Worm (Caenorhabditis elegans) whole organism, L2 larva: Measurements from ENCODE around the gene F17E9.3.

Source experiments
- C34F6.9 ChIP-seq: fragments of 150-350 bp; optimal IDR thresholded peaks from 2 replicates; lab custom pipeline; 2014; ENCODE audit warnings: missing biosample characterization, missing genetic modification characterization
- F13H6.1 ChIP-seq: sonication (generic microtip); optimal IDR thresholded peaks from 2 replicates; lab custom pipeline; 2016; ENCODE audit warnings: missing genetic modification characterization, missing compliant biosample characterization
- R02D3.7 ChIP-seq: fragments of 150-350 bp; optimal IDR thresholded peaks from 2 replicates; lab custom pipeline; 2014; ENCODE audit warnings: missing biosample characterization, missing genetic modification characterization
- Y55F3AM.14 ChIP-seq: fragments of 200-800 bp; sonication (Bioruptor generic); optimal IDR thresholded peaks from 2 replicates; lab custom pipeline; 2018; ENCODE audit warnings: mild to moderate bottlenecking, missing genetic modification characterization, missing compliant biosample characterization
- alr-1 ChIP-seq: fragments of 150-350 bp; optimal IDR thresholded peaks from 2 replicates; lab custom pipeline; 2014; ENCODE audit warnings: missing biosample characterization, missing genetic modification characterization
- ceh-16 ChIP-seq: fragments of 150-350 bp; optimal IDR thresholded peaks from 2 replicates; lab custom pipeline; 2014; ENCODE audit warnings: missing biosample characterization, missing genetic modification characterization
- crh-2 ChIP-seq: sonication (generic microtip); optimal IDR thresholded peaks from 2 replicates; lab custom pipeline; 2017; ENCODE audit warnings: missing biosample characterization, missing genetic modification characterization
- dmd-4 ChIP-seq: sonication (generic microtip); optimal IDR thresholded peaks from 2 replicates; lab custom pipeline; 2017; ENCODE audit warnings: missing biosample characterization, missing genetic modification characterization
- egl-27 ChIP-seq: sonication (generic microtip); optimal IDR thresholded peaks from 3 replicates; lab custom pipeline; 2017; ENCODE audit warnings: missing biosample characterization, missing genetic modification reagents, missing genetic modification characterization
- fos-1 ChIP-seq: fragments of 150-350 bp; optimal IDR thresholded peaks from 2 replicates; lab custom pipeline; 2014; ENCODE audit warnings: missing biosample characterization, missing genetic modification characterization
- gmeb-1 ChIP-seq: fragments of 150-350 bp; optimal IDR thresholded peaks from 2 replicates; lab custom pipeline; 2014; ENCODE audit warnings: missing biosample characterization, missing genetic modification characterization
- lin-11 ChIP-seq: fragments of 150-350 bp; sonication (generic microtip); optimal IDR thresholded peaks from 2 replicates; lab custom pipeline; 2014; ENCODE audit warnings: missing biosample characterization, missing genetic modification characterization, inconsistent platforms, mixed read lengths
- lin-13 ChIP-seq: fragments of 150-350 bp; optimal IDR thresholded peaks from 2 replicates; lab custom pipeline; 2014; ENCODE audit warnings: missing biosample characterization, missing genetic modification reagents, missing genetic modification characterization
- lin-39 ChIP-seq: fragments of 150-350 bp; optimal IDR thresholded peaks from 2 replicates; lab custom pipeline; 2014; ENCODE audit warnings: missing biosample characterization, missing genetic modification reagents, missing genetic modification characterization
- lsy-2 ChIP-seq, 2 experiments: fragments of 150-350 bp in 1 of 2; sonication (generic microtip) in 1 of 2; optimal IDR thresholded peaks; 2 replicates each; lab custom pipeline; 2014 to 2017; ENCODE audit warnings: missing biosample characterization in 2 of 2, missing genetic modification characterization in 2 of 2
- mab-5 ChIP-seq: fragments of 150-350 bp; optimal IDR thresholded peaks from 2 replicates; lab custom pipeline; 2014; ENCODE audit warnings: missing biosample characterization, missing genetic modification characterization
- nhr-10 ChIP-seq: sonication (generic microtip); optimal IDR thresholded peaks from 2 replicates; lab custom pipeline; 2017; ENCODE audit warnings: missing biosample characterization, missing genetic modification characterization
- nhr-11 ChIP-seq: fragments of 150-350 bp; optimal IDR thresholded peaks from 2 replicates; lab custom pipeline; 2014; ENCODE audit warnings: missing biosample characterization, missing genetic modification characterization
- nhr-129 ChIP-seq: fragments of 150-350 bp; optimal IDR thresholded peaks from 2 replicates; lab custom pipeline; 2014; ENCODE audit warnings: missing biosample characterization, missing genetic modification characterization
- nhr-21 ChIP-seq: fragments of 150-350 bp; optimal IDR thresholded peaks from 2 replicates; lab custom pipeline; 2014; ENCODE audit warnings: missing biosample characterization, missing genetic modification characterization
- nhr-237 ChIP-seq: fragments of 150-350 bp; optimal IDR thresholded peaks from 2 replicates; lab custom pipeline; 2014; ENCODE audit warnings: missing biosample characterization, missing genetic modification characterization
- nhr-6 ChIP-seq: fragments of 150-350 bp; optimal IDR thresholded peaks from 2 replicates; lab custom pipeline; 2014; ENCODE audit warnings: missing biosample characterization, missing genetic modification characterization
- nhr-77 ChIP-seq: fragments of 150-350 bp; optimal IDR thresholded peaks from 2 replicates; lab custom pipeline; 2014; ENCODE audit warnings: missing biosample characterization, missing genetic modification characterization
- sem-4 ChIP-seq: fragments of 150-350 bp; optimal IDR thresholded peaks from 2 replicates; lab custom pipeline; 2014; ENCODE audit warnings: missing biosample characterization, missing genetic modification reagents, missing genetic modification characterization
- skn-1 ChIP-seq: sonication (generic microtip); optimal IDR thresholded peaks from 2 replicates; lab custom pipeline; 2017; ENCODE audit warnings: missing biosample characterization, missing genetic modification characterization
- sma-3 ChIP-seq: sonication (generic microtip); optimal IDR thresholded peaks from 2 replicates; lab custom pipeline; 2016; ENCODE audit warnings: missing genetic modification reagents, missing genetic modification characterization, missing compliant biosample characterization
- sma-9 ChIP-seq, 2 experiments: fragments of 150-350 bp in 1 of 2; sonication (generic microtip) in 1 of 2; optimal IDR thresholded peaks; 2 replicates each; lab custom pipeline; 2014 to 2016; ENCODE audit warnings: missing genetic modification characterization in 2 of 2, mild to moderate bottlenecking in 1 of 2, missing biosample characterization in 1 of 2, missing compliant biosample characterization in 1 of 2, missing genetic modification reagents in 1 of 2, moderate library complexity in 1 of 2
- snpc-4 ChIP-seq: fragments of 150-350 bp; optimal IDR thresholded peaks from 2 replicates; lab custom pipeline; 2014; ENCODE audit warnings: missing biosample characterization, missing genetic modification characterization
- unc-55 ChIP-seq: fragments of 150-350 bp; sonication (generic microtip); optimal IDR thresholded peaks from 3 replicates; lab custom pipeline; 2014; ENCODE audit warnings: missing biosample characterization, missing genetic modification reagents, missing genetic modification characterization
- unc-62 ChIP-seq: fragments of 150-350 bp; optimal IDR thresholded peaks from 2 replicates; lab custom pipeline; 2014; ENCODE audit warnings: missing biosample characterization, missing genetic modification reagents, missing genetic modification characterization
- zag-1 ChIP-seq: fragments of 150-350 bp; optimal IDR thresholded peaks from 2 replicates; lab custom pipeline; 2014; ENCODE audit warnings: missing biosample characterization, missing genetic modification characterization
- ztf-4 ChIP-seq: fragments of 150-350 bp; optimal IDR thresholded peaks from 2 replicates; lab custom pipeline; 2014; ENCODE audit warnings: missing biosample characterization, missing genetic modification characterization

F17E9.3 gene

DNA sequence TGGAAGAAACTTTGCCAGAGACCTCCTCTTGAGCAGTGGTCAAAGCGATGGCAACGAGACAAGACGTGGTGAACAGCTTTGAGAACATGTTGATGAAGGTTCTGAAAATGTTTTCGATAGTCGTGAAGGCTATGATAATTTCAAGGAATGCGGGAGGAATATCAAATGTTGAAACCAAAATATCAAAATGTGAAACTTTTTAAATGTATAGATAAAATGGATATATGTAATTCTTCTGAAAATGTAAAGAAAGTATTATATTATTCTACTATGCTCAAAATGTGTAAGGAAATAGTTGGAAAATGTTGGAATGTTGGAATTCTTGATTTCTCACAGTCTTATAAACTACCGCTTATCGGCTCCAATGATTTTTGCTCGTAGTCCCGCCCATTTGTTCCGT lies 14.5 kb downstream of the F17E9.3 start, which contains the start of gene D2096.6:
Gene D2096.6 (minus strand): TSS at position 101 of the 400 bp plus-strand sequence.
- TF ChIP-seq nhr-6 (tag; lab: Kevin White, UChicago), result no peak
- TF ChIP-seq snpc-4 (tag; lab: Kevin White, UChicago), result no peak
- TF ChIP-seq lin-11 (tag; lab: Kevin White, UChicago), result no peak
- no peak for TF ChIP-seq egl-27

DNA sequence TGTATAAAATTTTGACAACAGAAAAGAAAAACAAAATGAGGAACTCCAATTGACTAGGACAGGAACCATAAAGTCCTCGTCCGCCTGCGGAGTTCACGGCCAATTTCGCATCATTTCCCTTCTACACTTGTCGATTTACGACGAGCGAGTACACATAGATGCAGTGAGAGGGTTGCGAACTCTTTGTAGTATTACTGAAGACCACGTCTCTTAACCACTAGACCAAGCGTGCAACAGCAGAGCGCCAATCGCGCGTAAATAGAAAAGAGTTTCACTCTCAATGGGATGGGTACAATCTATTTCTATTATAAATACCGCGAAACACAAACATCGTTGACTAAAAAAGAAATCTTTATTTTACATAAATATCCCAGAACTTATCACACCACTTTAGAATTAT lies 20.7 kb downstream of the F17E9.3 start:
- peak; percentile 66 for TF ChIP-seq nhr-21 (tag; lab: Kevin White, UChicago)
- peak; percentile 43 for TF ChIP-seq zag-1 (tag; lab: Kevin White, UChicago)
- peak; percentile 74 for TF ChIP-seq ztf-4 (tag; lab: Kevin White, UChicago)
- TF ChIP-seq sma-9 (GFP tag; optimal IDR thresholded peaks at IDR 0.05; lab: Kevin White, UChicago), result peak; percentile 89
- TF ChIP-seq sma-9 (tag; optimal IDR thresholded peaks at IDR 0.05; lab: Kevin White, UChicago), result no peak
- peak; percentile 72 for TF ChIP-seq fos-1 (tag; lab: Kevin White, UChicago)
- TF ChIP-seq dmd-4 (tag; lab: Kevin White, UChicago), result no peak
- TF ChIP-seq crh-2 (tag; lab: Kevin White, UChicago), result peak; percentile 85
- peak; percentile 74 for TF ChIP-seq F13H6.1 (tag; lab: Kevin White, UChicago)
- TF ChIP-seq nhr-129, result peak; percentile 96
- TF ChIP-seq nhr-77 (tag; lab: Kevin White, UChicago), result no peak
- TF ChIP-seq sma-3 (GFP tag; lab: Kevin White, UChicago), result peak; percentile 81
- peak; percentile 68 for TF ChIP-seq Y55F3AM.14
- TF ChIP-seq gmeb-1 (tag; lab: Kevin White, UChicago), result peak; percentile 71
- peak; percentile 82 for TF ChIP-seq lin-13
- peak; percentile 9 for TF ChIP-seq ceh-16 (tag; lab: Kevin White, UChicago)
- peak; percentile 59 for TF ChIP-seq egl-27
- TF ChIP-seq lsy-2 (tag; optimal IDR thresholded peaks at IDR 0.05; lab: Kevin White, UChicago), result peak; percentile 54 to 82
- peak; percentile 84 for TF ChIP-seq C34F6.9 (tag; lab: Kevin White, UChicago)
- TF ChIP-seq unc-62 (GFP tag; lab: Kevin White, UChicago), result no peak
- peak; percentile 21 for TF ChIP-seq sem-4 (tag; lab: Kevin White, UChicago)
- TF ChIP-seq snpc-4 (tag; lab: Kevin White, UChicago), result peak; percentile 71
- TF ChIP-seq lin-11 (tag; lab: Kevin White, UChicago), result peak; percentile 44
- TF ChIP-seq nhr-6 (tag; lab: Kevin White, UChicago), result peak; percentile 74
- TF ChIP-seq lin-39, result no peak
- TF ChIP-seq nhr-11, result no peak
- TF ChIP-seq mab-5 (tag; lab: Kevin White, UChicago), result peak; percentile 32
- TF ChIP-seq alr-1 (tag; lab: Kevin White, UChicago), result no peak
- TF ChIP-seq R02D3.7 (tag; lab: Kevin White, UChicago), result peak; percentile 15
- TF ChIP-seq, all 48 proteins: peak for 22

- TF ChIP-seq fos-1 (tag; lab: Kevin White, UChicago), result peak; percentile 43
- TF ChIP-seq C34F6.9 (tag; lab: Kevin White, UChicago), result peak; percentile 84
- no peak for TF ChIP-seq R02D3.7 (tag; lab: Kevin White, UChicago)
- peak; percentile 46 for TF ChIP-seq crh-2 (tag; lab: Kevin White, UChicago)
- peak; percentile 41 for TF ChIP-seq unc-55 (GFP tag; lab: Kevin White, UChicago)
- TF ChIP-seq mab-5 (tag; lab: Kevin White, UChicago), result no peak
- no peak for TF ChIP-seq nhr-10 (tag; lab: Kevin White, UChicago)
- no peak for TF ChIP-seq Y55F3AM.14
- no peak for TF ChIP-seq F13H6.1 (tag; lab: Kevin White, UChicago)
- TF ChIP-seq sma-3 (GFP tag; lab: Kevin White, UChicago), result no peak
- peak; percentile 81 for TF ChIP-seq nhr-129
Observed at ce11 chrIV:8376923-8377322, 22.3 kb downstream of the F17E9.3 start.

DNA sequence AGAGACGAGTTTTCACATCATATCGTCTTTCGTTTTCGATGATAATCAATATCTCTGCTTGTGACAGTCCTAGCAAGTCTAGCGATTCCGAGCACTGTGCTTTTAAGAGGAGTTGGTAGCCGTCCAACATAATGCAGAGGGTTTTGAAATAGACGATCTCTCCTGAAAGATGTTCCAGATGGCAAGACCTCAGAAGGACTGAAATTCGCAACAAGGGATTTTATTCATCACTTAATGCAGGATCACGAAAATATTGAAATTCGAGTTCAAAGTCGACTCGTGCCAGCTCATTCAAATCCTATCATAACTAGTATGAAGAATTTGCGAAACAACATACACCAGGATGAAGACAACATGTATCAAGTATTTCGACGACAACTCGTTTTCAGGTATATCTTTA lies 22.8 kb downstream of the F17E9.3 start, which contains the start of gene D2096.7:
Gene D2096.7 (minus strand): TSS at position 130 of the 400 bp plus-strand sequence.
- TF ChIP-seq sem-4 (tag; lab: Kevin White, UChicago) (no peak), F13H6.1 (tag; lab: Kevin White, UChicago) (no peak), nhr-129 (no peak), ceh-16 (tag; lab: Kevin White, UChicago) (no peak), Y55F3AM.14 (peak; percentile 3), nhr-237 (no peak), lin-39 (no peak), lin-11 (tag; lab: Kevin White, UChicago) (no peak), snpc-4 (tag; lab: Kevin White, UChicago) (no peak), crh-2 (tag; lab: Kevin White, UChicago) (peak; percentile 20), egl-27 (no peak), skn-1 (tag; lab: Kevin White, UChicago) (no peak)
